Fruit fly (Drosophila melanogaster): Measurements from ENCODE around the gene CG13917.

Gene CG13917

dm6 chr3L:1637652-1638051, 61.2 kb downstream of the CG13917 start, which contains the start of gene nSyb:
Gene nSyb, minus strand, starts transcription at chr3L:1637752.
- TF ChIP-seq psq (optimal IDR thresholded peaks at IDR 0.05) (no peak), insv (optimal IDR thresholded peaks at IDR 0.05) (no peak), Myc (optimal IDR thresholded peaks at IDR 0.05) (no peak), Sin3A (optimal IDR thresholded peaks at IDR 0.05) (no peak), h (optimal IDR thresholded peaks at IDR 0.05) (no peak), ttk (optimal IDR thresholded peaks at IDR 0.05) (no peak)

dm6 chr3L:1639185-1639812, 62.8 kb downstream of the CG13917 start, which contains the start of the genes Mettl2 and Bgb:
Gene Mettl2, minus strand, starts transcription at chr3L:1639235.
Gene Bgb, plus strand, starts transcription at chr3L:1639711.
- TF ChIP-seq Sin3A (optimal IDR thresholded peaks at IDR 0.05): no peak

dm6 chr3L:1644920-1645567, 68.5 kb downstream of the CG13917 start, which contains the start of the genes alphaCOP and CG13919:
Gene alphaCOP, minus strand, starts transcription at chr3L:1645199.
Gene CG13919, plus strand, starts transcription at chr3L:1645467.
- TF ChIP-seq insv (optimal IDR thresholded peaks at IDR 0.05) (no peak), h (optimal IDR thresholded peaks at IDR 0.05) (no peak), Myc (optimal IDR thresholded peaks at IDR 0.05) (no peak), psq (optimal IDR thresholded peaks at IDR 0.05) (no peak), Sin3A (optimal IDR thresholded peaks at IDR 0.05) (no peak), ttk (optimal IDR thresholded peaks at IDR 0.05) (no peak)

dm6 chr3L:1647276-1647919, 70.9 kb downstream of the CG13917 start, which contains the start of the genes CG17249 and Bro:
Gene CG17249, minus strand, starts transcription at chr3L:1647464.
Gene Bro, plus strand, starts transcription at chr3L:1647869.
- no peak for TF ChIP-seq Myc (optimal IDR thresholded peaks at IDR 0.05)
- TF ChIP-seq ttk (optimal IDR thresholded peaks at IDR 0.05): no peak
- no peak for TF ChIP-seq psq (optimal IDR thresholded peaks at IDR 0.05)
- TF ChIP-seq Sin3A (optimal IDR thresholded peaks at IDR 0.05): no peak
- TF ChIP-seq h (optimal IDR thresholded peaks at IDR 0.05): no peak
- no peak for TF ChIP-seq insv (optimal IDR thresholded peaks at IDR 0.05)

- no peak for TF ChIP-seq ttk (optimal IDR thresholded peaks at IDR 0.05)
These were observed 72.3 kb downstream of the CG13917 start, which contains the start of gene CG13920 for dm6 chr3L:1648690-1649355. Gene CG13920, plus strand, starts transcription at chr3L:1648944.

- TF ChIP-seq h (optimal IDR thresholded peaks at IDR 0.05): no peak
- no peak for TF ChIP-seq psq (optimal IDR thresholded peaks at IDR 0.05)
- no peak for TF ChIP-seq Sin3A (optimal IDR thresholded peaks at IDR 0.05)
- TF ChIP-seq ttk (optimal IDR thresholded peaks at IDR 0.05): no peak
- TF ChIP-seq Myc (optimal IDR thresholded peaks at IDR 0.05): no peak
- TF ChIP-seq insv (optimal IDR thresholded peaks at IDR 0.05): no peak
These were observed 72.9 kb downstream of the CG13917 start for dm6 chr3L:1649363-1649762.
